Worm (Caenorhabditis elegans) whole organism, L4 larva: ENCODE data around the gene Y41D4B.6.

Source experiments
- D1046.2 ChIP-seq: fragments of 200-800 bp; sonication (Bioruptor generic); IDR thresholded peaks from 2 replicates; pipeline ENCODE4 v1.3.6; 2022; ENCODE audit warnings: missing genetic modification characterization, missing compliant biosample characterization
- F10B5.3 ChIP-seq: sonication (generic microtip); optimal IDR thresholded peaks from 2 replicates; lab custom pipeline; 2016; ENCODE audit warnings: mild to moderate bottlenecking, missing genetic modification characterization, missing compliant biosample characterization
- F26F4.8 ChIP-seq: fragments of 200-800 bp; sonication (Bioruptor generic); conservative IDR thresholded peaks from 2 replicates; pipeline ENCODE4 v1.3.6; 2022; ENCODE audit warnings: missing genetic modification characterization, missing compliant biosample characterization
- F37D6.2 ChIP-seq: sonication (generic microtip); optimal IDR thresholded peaks from 2 replicates; lab custom pipeline; 2016; ENCODE audit warnings: mild to moderate bottlenecking, missing genetic modification characterization, missing compliant biosample characterization
- R02D3.7 ChIP-seq: fragments of 150-350 bp; sonication (generic microtip); optimal IDR thresholded peaks from 3 replicates; lab custom pipeline; 2014; ENCODE audit warnings: missing biosample characterization, missing genetic modification characterization
- Y105C5A.15 ChIP-seq: fragments of 200-800 bp; sonication (Bioruptor generic); IDR thresholded peaks from 2 replicates; pipeline ENCODE4 v1.3.6; 2022; ENCODE audit warnings: missing genetic modification characterization, missing compliant biosample characterization
- Y75B8A.6 ChIP-seq: fragments of 200-800 bp; sonication (Bioruptor generic); IDR thresholded peaks from 2 replicates; pipeline ENCODE4 v1.3.6; 2022; ENCODE audit warnings: missing genetic modification reagents, missing genetic modification characterization, missing compliant biosample characterization
- ZK337.2 ChIP-seq: fragments of 200-800 bp; sonication (Bioruptor generic); IDR thresholded peaks from 2 replicates; pipeline ENCODE4 v1.3.6; 2022; ENCODE audit warnings: missing genetic modification reagents, missing genetic modification characterization, missing compliant biosample characterization
- attf-4 ChIP-seq: sonication (generic microtip); optimal IDR thresholded peaks from 3 replicates; lab custom pipeline; 2017; ENCODE audit warnings: missing biosample characterization, missing genetic modification characterization
- ceh-44 ChIP-seq: fragments of 200-800 bp; sonication (Bioruptor generic); IDR thresholded peaks from 2 replicates; pipeline ENCODE4 v1.3.6; 2022; ENCODE audit warnings: missing genetic modification reagents, missing genetic modification characterization, missing compliant biosample characterization
- ceh-62 ChIP-seq: sonication (generic microtip); optimal IDR thresholded peaks from 2 replicates; lab custom pipeline; 2017; ENCODE audit warnings: missing biosample characterization, missing genetic modification characterization
- ceh-82 ChIP-seq: sonication (generic microtip); optimal IDR thresholded peaks from 2 replicates; lab custom pipeline; 2017; ENCODE audit warnings: missing biosample characterization, missing genetic modification characterization
- cey-2 ChIP-seq: sonication (generic microtip); optimal IDR thresholded peaks from 3 replicates; lab custom pipeline; 2017; ENCODE audit warnings: missing genetic modification characterization, mild to moderate bottlenecking, missing compliant biosample characterization, antibody characterized with exemption, borderline replicate concordance; ENCODE audit not compliant: insufficient read depth
- daf-12 ChIP-seq: fragments of 150-350 bp; optimal IDR thresholded peaks from 2 replicates; lab custom pipeline; 2014; ENCODE audit warnings: missing biosample characterization, missing genetic modification reagents, missing genetic modification characterization
- daf-16 ChIP-seq, 3 experiments: sonication (generic microtip); optimal IDR thresholded peaks; 2 replicates each; lab custom pipeline; 2016 to 2017; ENCODE audit warnings: missing genetic modification characterization in 3 of 3, missing genetic modification reagents in 3 of 3, mild to moderate bottlenecking in 2 of 3, missing compliant biosample characterization in 2 of 3, missing biosample characterization in 1 of 3, moderate library complexity in 1 of 3
- dve-1 ChIP-seq: sonication (generic microtip); optimal IDR thresholded peaks from 2 replicates; lab custom pipeline; 2017; ENCODE audit warnings: antibody characterized with exemption, mild to moderate bottlenecking, missing genetic modification characterization, missing compliant biosample characterization; ENCODE audit not compliant: insufficient read depth
- egl-27 ChIP-seq: sonication (generic microtip); optimal IDR thresholded peaks from 3 replicates; lab custom pipeline; 2017; ENCODE audit warnings: missing biosample characterization, missing genetic modification reagents, missing genetic modification characterization
- egl-43 ChIP-seq: fragments of 200-800 bp; sonication (Bioruptor generic); IDR thresholded peaks from 2 replicates; pipeline ENCODE4 v1.3.6; 2022; ENCODE audit warnings: missing genetic modification reagents, missing genetic modification characterization, missing compliant biosample characterization
- fkh-10 ChIP-seq: fragments of 150-350 bp; optimal IDR thresholded peaks from 2 replicates; lab custom pipeline; 2014; ENCODE audit warnings: missing biosample characterization, missing genetic modification reagents, missing genetic modification characterization
- fos-1 ChIP-seq: fragments of 150-350 bp; optimal IDR thresholded peaks from 2 replicates; lab custom pipeline; 2014; ENCODE audit warnings: missing biosample characterization, missing genetic modification characterization
- gei-8 ChIP-seq: fragments of 200-800 bp; sonication (Bioruptor generic); optimal IDR thresholded peaks from 2 replicates; lab custom pipeline; 2018; ENCODE audit warnings: mild to moderate bottlenecking, missing genetic modification characterization, missing compliant biosample characterization
- hif-1 ChIP-seq, 2 experiments: sonication (generic microtip); optimal IDR thresholded peaks; 2 replicates each; lab custom pipeline; 2016 to 2017; ENCODE audit warnings: missing compliant biosample characterization in 2 of 2, missing genetic modification characterization in 2 of 2, missing genetic modification reagents in 2 of 2, missing genotype in 2 of 2, mild to moderate bottlenecking in 1 of 2
- hlh-11 ChIP-seq: fragments of 200-800 bp; sonication (Bioruptor generic); optimal IDR thresholded peaks from 2 replicates; lab custom pipeline; 2018; ENCODE audit warnings: mild to moderate bottlenecking, missing genetic modification characterization, missing compliant biosample characterization
- lin-15B ChIP-seq: fragments of 150-350 bp; sonication (generic microtip); optimal IDR thresholded peaks from 3 replicates; lab custom pipeline; 2014; ENCODE audit warnings: missing biosample characterization, missing genetic modification characterization
- lin-38 ChIP-seq: fragments of 200-800 bp; sonication (Bioruptor generic); IDR thresholded peaks from 2 replicates; pipeline ENCODE4 v1.3.6; 2022; ENCODE audit warnings: missing genetic modification reagents, missing genetic modification characterization, missing compliant biosample characterization
- madf-5 ChIP-seq, 2 experiments: fragments of 200-800 bp; sonication (Bioruptor generic); IDR thresholded peaks; 2 replicates each; pipeline ENCODE4 v1.3.6; 2022; ENCODE audit warnings: missing compliant biosample characterization in 2 of 2, missing genetic modification characterization in 2 of 2
- madf-9 ChIP-seq: fragments of 200-800 bp; sonication (Bioruptor generic); conservative IDR thresholded peaks from 2 replicates; pipeline ENCODE4 v1.3.6; 2022; ENCODE audit warnings: missing genetic modification reagents, missing genetic modification characterization, missing compliant biosample characterization
- mdl-1 ChIP-seq, 2 experiments: fragments of 150-350 bp in 1 of 2; sonication (generic microtip) in 1 of 2; optimal IDR thresholded peaks; 2 replicates each; lab custom pipeline; 2014 to 2017; ENCODE audit warnings: missing biosample characterization in 2 of 2, missing genetic modification characterization in 2 of 2
- mdt-29 ChIP-seq: fragments of 200-800 bp; sonication (Bioruptor generic); IDR thresholded peaks from 2 replicates; pipeline ENCODE4 v1.3.6; 2022; ENCODE audit warnings: missing genetic modification reagents, missing genetic modification characterization, missing compliant biosample characterization
- mep-1 ChIP-seq: fragments of 150-350 bp; sonication (generic microtip); optimal IDR thresholded peaks from 3 replicates; lab custom pipeline; 2014; ENCODE audit warnings: missing biosample characterization, missing genetic modification characterization
- mxl-3 ChIP-seq: fragments of 200-800 bp; sonication (Bioruptor generic); optimal IDR thresholded peaks from 2 replicates; lab custom pipeline; 2018; ENCODE audit warnings: mild to moderate bottlenecking, missing genetic modification characterization, missing compliant biosample characterization
- nhr-10 ChIP-seq: fragments of 150-350 bp; optimal IDR thresholded peaks from 2 replicates; lab custom pipeline; 2014; ENCODE audit warnings: missing biosample characterization, missing genetic modification characterization
- nhr-102 ChIP-seq: sonication (generic microtip); optimal IDR thresholded peaks from 2 replicates; lab custom pipeline; 2016; ENCODE audit warnings: mild to moderate bottlenecking, missing genetic modification characterization, moderate library complexity, missing compliant biosample characterization
- nhr-28 ChIP-seq: fragments of 150-350 bp; optimal IDR thresholded peaks from 2 replicates; lab custom pipeline; 2014; ENCODE audit warnings: missing biosample characterization, missing genetic modification characterization
- nhr-41 ChIP-seq: fragments of 200-800 bp; sonication (Bioruptor generic); IDR thresholded peaks from 2 replicates; pipeline ENCODE4 v1.3.6; 2022; ENCODE audit warnings: missing genetic modification reagents, missing genetic modification characterization, missing compliant biosample characterization
- nhr-42 ChIP-seq: fragments of 200-800 bp; sonication (Bioruptor generic); IDR thresholded peaks from 2 replicates; pipeline ENCODE4 v1.3.6; 2022; ENCODE audit warnings: missing genetic modification characterization, missing compliant biosample characterization
- nhr-76 ChIP-seq: fragments of 150-350 bp; optimal IDR thresholded peaks from 2 replicates; lab custom pipeline; 2014; ENCODE audit warnings: missing biosample characterization, missing genetic modification characterization
- nhr-77 ChIP-seq: fragments of 150-350 bp; optimal IDR thresholded peaks from 2 replicates; lab custom pipeline; 2014; ENCODE audit warnings: missing biosample characterization, missing genetic modification characterization
- pha-4 ChIP-seq, 2 experiments: fragments of 150-350 bp in 1 of 2; fragments of 200-800 bp in 1 of 2; sonication (Bioruptor generic) in 1 of 2; IDR thresholded peaks in 1 of 2; optimal IDR thresholded peaks in 1 of 2; 2 replicates each; pipeline versions ENCODE4 v1.3.6 to Lab custom; 2014 to 2022; ENCODE audit warnings: missing genetic modification characterization in 2 of 2, missing genetic modification reagents in 2 of 2, missing biosample characterization in 1 of 2, missing compliant biosample characterization in 1 of 2
- saeg-2 ChIP-seq: fragments of 200-800 bp; sonication (Bioruptor generic); IDR thresholded peaks from 2 replicates; pipeline ENCODE4 v1.3.6; 2022; ENCODE audit warnings: missing genetic modification reagents, missing genetic modification characterization, missing compliant biosample characterization
- set-16 ChIP-seq: fragments of 200-800 bp; sonication (Bioruptor generic); IDR thresholded peaks from 2 replicates; pipeline ENCODE4 v1.3.6; 2022; ENCODE audit warnings: missing genetic modification reagents, missing genetic modification characterization, missing compliant biosample characterization
- skn-1 ChIP-seq: fragments of 150-350 bp; optimal IDR thresholded peaks from 2 replicates; lab custom pipeline; 2014; ENCODE audit warnings: missing biosample characterization, missing genetic modification characterization
- spr-1 ChIP-seq: sonication (generic microtip); optimal IDR thresholded peaks from 2 replicates; lab custom pipeline; 2016; ENCODE audit warnings: mild to moderate bottlenecking, missing genetic modification characterization, missing compliant biosample characterization
- tag-97 ChIP-seq: fragments of 200-800 bp; sonication (Bioruptor generic); IDR thresholded peaks from 2 replicates; pipeline ENCODE4 v1.3.6; 2022; ENCODE audit warnings: missing genetic modification characterization, missing compliant biosample characterization
- tra-1 ChIP-seq: fragments of 200-800 bp; sonication (Bioruptor generic); IDR thresholded peaks from 2 replicates; pipeline ENCODE4 v1.3.6; 2022; ENCODE audit warnings: missing genetic modification reagents, missing genetic modification characterization, missing compliant biosample characterization
- zag-1 ChIP-seq: fragments of 150-350 bp; optimal IDR thresholded peaks from 2 replicates; lab custom pipeline; 2014; ENCODE audit warnings: missing biosample characterization, missing genetic modification characterization
- zfp-3 ChIP-seq: fragments of 200-800 bp; sonication (Bioruptor generic); conservative IDR thresholded peaks from 2 replicates; pipeline ENCODE4 v1.3.6; 2022; ENCODE audit warnings: missing genetic modification reagents, missing genetic modification characterization, missing compliant biosample characterization
- zip-11 ChIP-seq: fragments of 200-800 bp; sonication (Bioruptor generic); IDR thresholded peaks from 2 replicates; pipeline ENCODE4 v1.3.6; 2022; ENCODE audit warnings: missing genetic modification characterization, missing compliant biosample characterization
- ztf-7 ChIP-seq: fragments of 150-350 bp; optimal IDR thresholded peaks from 2 replicates; lab custom pipeline; 2014; ENCODE audit warnings: missing biosample characterization, missing genetic modification characterization

Y41D4B.6 gene

DNA sequence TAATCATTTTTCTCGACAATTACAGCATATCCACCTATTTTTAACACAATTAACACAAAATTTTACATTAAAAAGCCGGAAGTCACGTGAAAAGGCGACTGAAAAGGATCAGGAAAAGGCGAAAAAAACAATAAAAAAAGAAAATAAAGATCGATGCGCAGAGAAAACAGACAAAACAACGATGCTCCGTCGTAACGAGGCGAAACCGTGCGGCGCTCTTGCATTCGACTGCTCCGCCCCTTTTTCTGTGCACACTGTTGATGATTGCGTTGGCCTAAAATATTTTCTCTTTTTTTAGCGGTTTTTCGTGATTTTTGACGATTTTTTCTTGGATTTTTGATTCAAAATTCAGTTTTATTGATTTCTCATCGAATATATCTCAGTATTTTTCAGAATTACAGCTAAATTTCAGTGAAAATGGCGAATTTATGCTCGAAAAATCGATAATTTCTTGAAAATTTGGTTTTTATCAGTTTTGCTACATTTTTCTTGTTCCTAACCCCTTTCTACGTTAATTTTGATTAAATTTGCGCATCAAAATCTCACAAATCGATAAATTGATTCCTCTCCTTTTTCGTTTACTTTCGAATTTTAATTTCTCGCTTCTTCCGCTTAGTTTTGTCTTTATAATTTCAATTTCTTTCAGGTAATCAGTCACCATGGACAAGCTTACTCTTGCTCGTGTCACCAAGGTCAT is 25.6 kb downstream of the Y41D4B.6 start, which contains the start of gene rps-28:
Gene rps-28 (plus strand): TSS at position 647 of the 697 bp plus-strand sequence.
- TF ChIP-seq daf-16 (GFP tag; optimal IDR thresholded peaks at IDR 0.05; lab: Kevin White, UChicago) (peak; percentile 17 to 61), daf-16 (tag; optimal IDR thresholded peaks at IDR 0.05; lab: Kevin White, UChicago) (peak; percentile 85), R02D3.7 (tag; lab: Kevin White, UChicago) (peak; percentile 35), nhr-28 (tag; lab: Kevin White, UChicago) (peak; percentile 95), hlh-11 (peak; percentile 95), spr-1 (tag; lab: Kevin White, UChicago) (peak; percentile 90), pha-4 (GFP tag; IDR thresholded peaks at IDR 0.05; lab: Robert Waterston, UW) (peak; percentile 86), pha-4 (tag; optimal IDR thresholded peaks at IDR 0.05; lab: Kevin White, UChicago) (peak; percentile 86), ceh-82 (tag; lab: Kevin White, UChicago) (no peak), mdl-1 (tag; optimal IDR thresholded peaks at IDR 0.05; lab: Kevin White, UChicago) (peak in 1 of 2 experiments; percentile 80), lin-38 (peak; percentile 93), F37D6.2 (tag; lab: Kevin White, UChicago) (peak; percentile 89), dve-1 (tag; lab: Kevin White, UChicago) (peak; percentile 98), nhr-102 (tag; lab: Kevin White, UChicago) (peak; percentile 87), gei-8 (no peak), nhr-10 (tag; lab: Kevin White, UChicago) (peak; percentile 37), ceh-62 (tag; lab: Kevin White, UChicago) (no peak), saeg-2 (GFP tag; lab: Robert Waterston, UW) (peak; percentile 62; the same call in 1 of the 2 replicates), F10B5.3 (no peak), fkh-10 (peak; percentile 95), egl-27 (tag; lab: Kevin White, UChicago) (no peak), ztf-7 (tag; lab: Kevin White, UChicago) (peak; percentile 84), nhr-42 (GFP tag; lab: Robert Waterston, UW) (peak; percentile 86), fos-1 (tag; lab: Kevin White, UChicago) (no peak), skn-1 (tag; lab: Kevin White, UChicago) (no peak), nhr-41 (no peak), nhr-76 (tag; lab: Kevin White, UChicago) (no peak), tra-1 (GFP tag; lab: Robert Waterston, UW) (peak; percentile 93), cey-2 (tag; lab: Kevin White, UChicago) (no peak), nhr-77 (tag; lab: Kevin White, UChicago) (peak; percentile 98), zfp-3 (GFP tag; lab: Robert Waterston, UW) (peak; percentile 88), Y75B8A.6 (GFP tag; lab: Robert Waterston, UW) (no peak), F26F4.8 (GFP tag; lab: Robert Waterston, UW) (no peak), madf-5 (GFP tag; IDR thresholded peaks at IDR 0.05; lab: Robert Waterston, UW) (0 out of 4 replicates have a peak, but pooled peaks of 1 of the 2 experiments have one; percentile 64), hif-1 (tag; optimal IDR thresholded peaks at IDR 0.05; lab: Kevin White, UChicago) (peak; percentile 51 to 87), egl-43 (peak; percentile 90), attf-4 (tag; lab: Kevin White, UChicago) (no peak), lin-15B (tag; lab: Kevin White, UChicago) (peak; percentile 60), tag-97 (GFP tag; lab: Robert Waterston, UW) (no peak), madf-9 (GFP tag; lab: Robert Waterston, UW) (peak; percentile 92), daf-12 (tag; lab: Kevin White, UChicago) (no peak), zip-11 (no peak), D1046.2 (GFP tag; lab: Robert Waterston, UW) (peak; percentile 87), mep-1 (tag; lab: Kevin White, UChicago) (peak; percentile 98), ceh-44 (peak; percentile 72; the same call in 1 of the 2 replicates), Y105C5A.15 (GFP tag; lab: Robert Waterston, UW) (no peak), set-16 (GFP tag; lab: Robert Waterston, UW) (peak; percentile 53; the same call in 1 of the 2 replicates), mdt-29 (peak; percentile 65; the same call in 1 of the 2 replicates), mxl-3 (GFP tag; lab: Kevin White, UChicago) (peak; percentile 84), zag-1 (peak; percentile 19), ZK337.2 (GFP tag; lab: Robert Waterston, UW) (peak; percentile 69; the same call in 1 of the 2 replicates)
